Fruit fly (Drosophila melanogaster): ENCODE data around the gene CG42232.

- TF ChIP-seq esn (GFP tag; optimal IDR thresholded peaks at IDR 0.05) = no peak
- TF ChIP-seq Sox102F (GFP tag; optimal IDR thresholded peaks at IDR 0.05) = no peak
- TF ChIP-seq lz (GFP tag; optimal IDR thresholded peaks at IDR 0.05) = no peak
- TF ChIP-seq CG6854 (GFP tag; optimal IDR thresholded peaks at IDR 0.05) = no peak
- TF ChIP-seq CG10669 (GFP tag; optimal IDR thresholded peaks at IDR 0.05) = no peak
- TF ChIP-seq Lpt (GFP tag; optimal IDR thresholded peaks at IDR 0.05) = no peak
- no peak for TF ChIP-seq dsx (GFP tag; optimal IDR thresholded peaks at IDR 0.05; ENCODE audit: poor library complexity, severe bottlenecking)
These were observed 33.0 kb downstream of the CG42232 start, which contains the start of gene mRpS33 for dm6 chr3R:16436374-16437037.

All from whole organism, prepupa.